Fruit fly (Drosophila melanogaster) whole organism, embryonic: Measurements from ENCODE around the gene eas.
A peak's percentile ranks its signal among the peaks of the same experiment; 100 is the strongest.

Experiments used
- Atf6 ChIP-seq: fragments of 200-800 bp; sonication (Bioruptor generic); IDR thresholded peaks from 2 replicates; pipeline ENCODE4 v1.3.6; 2022; ENCODE audit warnings: missing biosample characterization, missing genetic modification characterization
- Awh ChIP-seq: fragments of 200-800 bp; sonication (Bioruptor generic); IDR thresholded peaks from 2 replicates; pipeline ENCODE4, ENCODE4 v1.3.6; 2022; ENCODE audit warnings: missing biosample characterization, missing genetic modification characterization
- B-H2 ChIP-seq: fragments of 200-800 bp; sonication (Bioruptor generic); optimal IDR thresholded peaks from 2 replicates; lab custom pipeline; 2018; ENCODE audit warnings: missing biosample characterization, mild to moderate bottlenecking, missing genetic modification characterization
- BEAF-32 ChIP-seq: fragments of 200-800 bp; sonication (Bioruptor generic); optimal IDR thresholded peaks from 3 replicates; lab custom pipeline; 2017; ENCODE audit warnings: missing biosample characterization, missing genetic modification characterization, mild to moderate bottlenecking, moderate library complexity, missing genetic modification reagents
- Bgb ChIP-seq: fragments of 200-800 bp; sonication (Bioruptor generic); IDR thresholded peaks from 2 replicates; pipeline ENCODE4 v1.3.6; 2022; ENCODE audit warnings: missing biosample characterization, missing genetic modification characterization; ENCODE audit not compliant: partially characterized antibody
- CG10366 ChIP-seq: fragments of 200-800 bp; sonication (Bioruptor generic); IDR thresholded peaks from 2 replicates; pipeline ENCODE4 v1.3.6; 2022; ENCODE audit warnings: missing biosample characterization, missing genetic modification characterization
- CG10462 ChIP-seq: fragments of 200-800 bp; sonication (Bioruptor generic); optimal IDR thresholded peaks from 2 replicates; lab custom pipeline; 2016; ENCODE audit warnings: missing biosample characterization, missing genetic modification characterization
- CG10959 ChIP-seq: fragments of 200-800 bp; sonication (Bioruptor generic); IDR thresholded peaks from 2 replicates; pipeline ENCODE4 v1.3.6; 2022; ENCODE audit warnings: missing biosample characterization, missing genetic modification characterization
- CG10979 ChIP-seq: fragments of 200-800 bp; sonication (Bioruptor generic); optimal IDR thresholded peaks from 2 replicates; lab custom pipeline; 2018; ENCODE audit warnings: missing biosample characterization, mild to moderate bottlenecking, missing genetic modification characterization, moderate library complexity
- CG11093 ChIP-seq: fragments of 200-800 bp; sonication (Bioruptor generic); IDR thresholded peaks from 3 replicates; pipeline ENCODE4 v1.3.6; 2022; ENCODE audit warnings: missing biosample characterization, missing genetic modification characterization
- CG12104 ChIP-seq: fragments of 200-800 bp; sonication (Bioruptor generic); optimal IDR thresholded peaks from 3 replicates; lab custom pipeline; 2016; ENCODE audit warnings: missing biosample characterization, missing genetic modification characterization
- CG12155 ChIP-seq: fragments of 200-800 bp; sonication (Bioruptor generic); optimal IDR thresholded peaks from 3 replicates; lab custom pipeline; 2016; ENCODE audit warnings: missing biosample characterization, missing genetic modification characterization
- CG12744 ChIP-seq: fragments of 200-800 bp; sonication (Bioruptor generic); optimal IDR thresholded peaks from 2 replicates; lab custom pipeline; 2016; ENCODE audit warnings: missing biosample characterization, missing genetic modification characterization
- CG13775 ChIP-seq: fragments of 200-800 bp; sonication (Bioruptor generic); optimal IDR thresholded peaks from 3 replicates; lab custom pipeline; 2017; ENCODE audit warnings: missing biosample characterization, mild to moderate bottlenecking, missing genetic modification characterization
- CG14860 ChIP-seq: fragments of 200-800 bp; sonication (Bioruptor generic); IDR thresholded peaks from 3 replicates; pipeline ENCODE4 v1.3.6; 2022; ENCODE audit warnings: missing biosample characterization, missing genetic modification characterization; ENCODE audit not compliant: partially characterized antibody
- CG14965 ChIP-seq: fragments of 200-800 bp; sonication (Bioruptor generic); optimal IDR thresholded peaks from 2 replicates; lab custom pipeline; 2016; ENCODE audit warnings: missing biosample characterization, missing genetic modification characterization, borderline replicate concordance
- CG30403 ChIP-seq: fragments of 200-800 bp; sonication (Bioruptor generic); optimal IDR thresholded peaks from 3 replicates; lab custom pipeline; 2016; ENCODE audit warnings: missing biosample characterization, missing genetic modification characterization
- CG3163 ChIP-seq: fragments of 200-800 bp; sonication (Bioruptor generic); optimal IDR thresholded peaks from 3 replicates; lab custom pipeline; 2016; ENCODE audit warnings: missing biosample characterization, missing genetic modification characterization
- CG32767 ChIP-seq: fragments of 200-800 bp; sonication (Bioruptor generic); IDR thresholded peaks from 2 replicates; pipeline ENCODE4 v1.3.6; 2022; ENCODE audit warnings: missing biosample characterization, missing genetic modification characterization
- CG34376 ChIP-seq: fragments of 200-800 bp; sonication (Bioruptor generic); optimal IDR thresholded peaks from 2 replicates; lab custom pipeline; 2018; ENCODE audit warnings: missing biosample characterization, mild to moderate bottlenecking, missing genetic modification characterization
- CG34422 ChIP-seq: fragments of 200-800 bp; sonication (Bioruptor generic); IDR thresholded peaks from 3 replicates; pipeline ENCODE4 v1.3.6; 2022; ENCODE audit warnings: missing biosample characterization, missing genetic modification characterization
- CG4404 ChIP-seq: fragments of 200-800 bp; sonication (Bioruptor generic); IDR thresholded peaks from 2 replicates; pipeline ENCODE4 v1.3.6; 2022; ENCODE audit warnings: missing biosample characterization, missing genetic modification characterization
- CG7963 ChIP-seq: fragments of 200-800 bp; sonication (Bioruptor generic); IDR thresholded peaks from 3 replicates; pipeline ENCODE4 v1.3.6; 2022; ENCODE audit warnings: missing biosample characterization, missing genetic modification characterization; ENCODE audit not compliant: partially characterized antibody
- Dad ChIP-seq: fragments of 200-800 bp; sonication (Bioruptor generic); optimal IDR thresholded peaks from 3 replicates; lab custom pipeline; 2016; ENCODE audit warnings: missing biosample characterization, missing genetic modification characterization
- Doc2 ChIP-seq: fragments of 200-800 bp; sonication (Bioruptor generic); IDR thresholded peaks from 2 replicates; pipeline ENCODE4 v1.3.6; 2022; ENCODE audit warnings: missing biosample characterization, missing genetic modification characterization
- Dp ChIP-seq: fragments of 200-800 bp; sonication (Bioruptor generic); optimal IDR thresholded peaks from 2 replicates; lab custom pipeline; 2018; ENCODE audit warnings: missing biosample characterization, mild to moderate bottlenecking, missing genetic modification characterization, moderate library complexity
- Hr39 ChIP-seq: fragments of >200 bp; optimal IDR thresholded peaks from 2 replicates; lab custom pipeline; 2017
- Hr51 ChIP-seq, 2 experiments: fragments of 200-800 bp; sonication (Bioruptor generic); optimal IDR thresholded peaks; 2 replicates in 1 of 2; 3 replicates in 1 of 2; lab custom pipeline; 2016 to 2018; ENCODE audit warnings: missing biosample characterization in 2 of 2, missing genetic modification characterization in 2 of 2, mild to moderate bottlenecking in 1 of 2, moderate library complexity in 1 of 2
- Lhr ChIP-seq: fragments of 200-800 bp; sonication (Bioruptor generic); optimal IDR thresholded peaks from 3 replicates; lab custom pipeline; 2017; ENCODE audit warnings: mild to moderate bottlenecking, missing biosample characterization, missing genetic modification reagents, missing genetic modification characterization
- NC2α ChIP-seq: fragments of 200-800 bp; sonication (Bioruptor generic); optimal IDR thresholded peaks from 2 replicates; lab custom pipeline; 2016; ENCODE audit warnings: missing biosample characterization, missing genetic modification characterization
- NC2β ChIP-seq: fragments of 200-800 bp; sonication (Bioruptor generic); optimal IDR thresholded peaks from 2 replicates; lab custom pipeline; 2016; ENCODE audit warnings: missing biosample characterization, missing genetic modification characterization
- NfI ChIP-seq: fragments of 200-800 bp; sonication (Bioruptor generic); optimal IDR thresholded peaks from 3 replicates; lab custom pipeline; 2018; ENCODE audit warnings: missing biosample characterization, mild to moderate bottlenecking, missing genetic modification characterization, moderate library complexity
- PHDP ChIP-seq: fragments of 200-800 bp; sonication (Bioruptor generic); optimal IDR thresholded peaks from 3 replicates; lab custom pipeline; 2018; ENCODE audit warnings: missing biosample characterization, mild to moderate bottlenecking, missing genetic modification characterization, moderate library complexity
- Ptx1 ChIP-seq: fragments of 200-800 bp; sonication (Bioruptor generic); IDR thresholded peaks from 2 replicates; pipeline ENCODE4 v1.3.6; 2022; ENCODE audit warnings: missing biosample characterization, missing genetic modification characterization
- Six4 ChIP-seq: fragments of 200-800 bp; sonication (Bioruptor generic); optimal IDR thresholded peaks from 2 replicates; lab custom pipeline; 2016; ENCODE audit warnings: missing biosample characterization, missing genetic modification characterization
- bowl ChIP-seq: fragments of 200-800 bp; sonication (Bioruptor generic); IDR thresholded peaks from 2 replicates; pipeline ENCODE4 v1.3.6; 2022; ENCODE audit warnings: missing biosample characterization, missing genetic modification characterization
- ci ChIP-seq: fragments of 200-800 bp; sonication (Bioruptor generic); IDR thresholded peaks from 3 replicates; pipeline ENCODE4 v1.3.6; 2022; ENCODE audit warnings: missing biosample characterization, missing genetic modification characterization
- dati ChIP-seq: fragments of 200-800 bp; sonication (Bioruptor generic); IDR thresholded peaks from 2 replicates; pipeline ENCODE4 v1.3.6; 2022; ENCODE audit warnings: missing biosample characterization, missing genetic modification characterization
- disco-r ChIP-seq: fragments of 200-800 bp; sonication (Bioruptor generic); optimal IDR thresholded peaks from 2 replicates; lab custom pipeline; 2016; ENCODE audit warnings: missing biosample characterization, missing genetic modification characterization
- eyg ChIP-seq: fragments of 200-800 bp; sonication (Bioruptor generic); optimal IDR thresholded peaks from 3 replicates; lab custom pipeline; 2016; ENCODE audit warnings: missing biosample characterization, missing genetic modification characterization
- fu2 ChIP-seq: fragments of 200-800 bp; sonication (Bioruptor generic); optimal IDR thresholded peaks from 2 replicates; lab custom pipeline; 2016; ENCODE audit warnings: missing biosample characterization, missing genetic modification characterization
- gcm ChIP-seq: fragments of 200-800 bp; sonication (Bioruptor generic); optimal IDR thresholded peaks from 2 replicates; lab custom pipeline; 2019; ENCODE audit warnings: missing biosample characterization, mild to moderate bottlenecking, missing genetic modification characterization, moderate library complexity
- grn ChIP-seq: fragments of 200-800 bp; sonication (Bioruptor generic); optimal IDR thresholded peaks from 3 replicates; lab custom pipeline; 2017; ENCODE audit warnings: missing biosample characterization, missing genetic modification characterization
- klu ChIP-seq: fragments of 200-800 bp; sonication (Bioruptor generic); IDR thresholded peaks from 2 replicates; pipeline ENCODE4 v1.3.6; 2022; ENCODE audit warnings: missing biosample characterization, missing genetic modification characterization
- repo ChIP-seq: fragments of 200-800 bp; sonication (Bioruptor generic); optimal IDR thresholded peaks from 2 replicates; lab custom pipeline; 2016; ENCODE audit warnings: missing biosample characterization, missing genetic modification characterization
- row ChIP-seq: fragments of 200-800 bp; sonication (Bioruptor generic); IDR thresholded peaks from 3 replicates; pipeline ENCODE4 v1.3.6; 2022; ENCODE audit warnings: missing biosample characterization, missing genetic modification characterization
- seq ChIP-seq: fragments of 200-800 bp; sonication (Bioruptor generic); IDR thresholded peaks from 2 replicates; pipeline ENCODE4 v1.3.6; 2022; ENCODE audit warnings: missing biosample characterization, missing genetic modification characterization
- slbo ChIP-seq: fragments of 200-800 bp; sonication (Bioruptor generic); IDR thresholded peaks from 2 replicates; pipeline ENCODE4 v1.3.6; 2022; ENCODE audit warnings: missing biosample characterization, missing genetic modification characterization
- tin ChIP-seq: fragments of 200-800 bp; sonication (Bioruptor generic); optimal IDR thresholded peaks from 3 replicates; lab custom pipeline; 2016; ENCODE audit warnings: missing biosample characterization, missing genetic modification characterization
- wek ChIP-seq: fragments of 200-800 bp; sonication (Bioruptor generic); optimal IDR thresholded peaks from 3 replicates; lab custom pipeline; 2018; ENCODE audit warnings: missing biosample characterization, mild to moderate bottlenecking, missing genetic modification characterization, moderate library complexity
- zfh1 ChIP-seq: fragments of 200-800 bp; sonication (Bioruptor generic); IDR thresholded peaks from 3 replicates; pipeline ENCODE4 v1.3.6; 2022; ENCODE audit warnings: missing biosample characterization, missing genetic modification characterization
- zfh2 ChIP-seq: fragments of 200-800 bp; sonication (Bioruptor generic); optimal IDR thresholded peaks from 2 replicates; lab custom pipeline; 2016; ENCODE audit warnings: missing biosample characterization, missing genetic modification characterization

Gene eas

DNA sequence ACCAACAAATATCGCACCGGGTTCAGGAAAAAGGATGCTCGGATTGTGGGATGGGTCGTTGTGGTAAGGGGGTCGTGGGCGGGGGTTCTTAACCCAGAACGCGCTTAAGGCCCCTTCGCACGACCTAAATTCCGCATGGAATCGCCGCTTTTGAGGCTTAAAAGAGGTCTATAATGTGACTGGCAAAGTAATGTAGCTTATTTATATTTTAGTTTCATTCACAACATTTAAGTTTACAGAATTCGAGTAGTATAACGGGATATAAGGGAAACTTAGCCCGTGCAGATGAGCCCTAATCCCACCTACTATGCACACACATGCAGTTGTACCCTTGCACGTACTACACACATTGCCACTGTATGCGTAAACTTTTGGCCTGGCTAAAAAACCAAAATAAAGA lies 655 bp downstream of the eas start (continued):
- TF ChIP-seq grn (no peak), B-H2 (peak; percentile 83), CG34422 (GFP tag; lab: Robert Waterston, UW) (peak; percentile 82), gcm (GFP tag; lab: Kevin White, UChicago) (peak; percentile 84), Atf6 (GFP tag; lab: Robert Waterston, UW) (peak; percentile 64), seq (GFP tag; lab: Robert Waterston, UW) (peak; percentile 88), Ptx1 (GFP tag; lab: Robert Waterston, UW) (peak; percentile 67), CG30403 (peak; percentile 57), zfh1 (GFP tag; lab: Robert Waterston, UW) (peak; percentile 84), tin (GFP tag; lab: Kevin White, UChicago) (peak; percentile 80), CG10366 (GFP tag; lab: Robert Waterston, UW) (peak; percentile 73), wek (GFP tag; lab: Kevin White, UChicago) (peak; percentile 75), Dp (GFP tag; lab: Kevin White, UChicago) (no peak), Six4 (GFP tag; lab: Kevin White, UChicago) (peak; percentile 67), repo (GFP tag; lab: Kevin White, UChicago) (peak; percentile 60), fu2 (GFP tag; lab: Kevin White, UChicago) (no peak), CG4404 (GFP tag; lab: Robert Waterston, UW) (peak; percentile 70), CG12744 (GFP tag; lab: Kevin White, UChicago) (peak; percentile 15), CG3163 (GFP tag; lab: Kevin White, UChicago) (no peak), slbo (GFP tag; lab: Robert Waterston, UW) (peak; percentile 72), CG14860 (GFP tag; lab: Robert Waterston, UW) (no peak), Lhr (GFP tag; lab: Kevin White, UChicago) (peak; percentile 70), Hr51 (GFP tag; optimal IDR thresholded peaks at IDR 0.05; lab: Kevin White, UChicago) (peak; percentile 23 to 87), bowl (GFP tag; lab: Robert Waterston, UW) (peak; percentile 43), CG7963 (GFP tag; lab: Robert Waterston, UW) (no peak), CG34376 (peak; percentile 69), CG10462 (GFP tag; lab: Kevin White, UChicago) (peak; percentile 39), Hr39 (lab: Kevin White, UChicago) (no peak), klu (GFP tag; lab: Robert Waterston, UW) (peak; percentile 25; the same call in 1 of the 2 replicates), CG14965 (GFP tag; lab: Kevin White, UChicago) (no peak), disco-r (no peak), NfI (GFP tag; lab: Kevin White, UChicago) (peak; percentile 82), zfh2 (GFP tag; lab: Kevin White, UChicago) (no peak), Dad (GFP tag; lab: Kevin White, UChicago) (peak; percentile 5), CG10979 (peak; percentile 91), CG13775 (GFP tag; lab: Kevin White, UChicago) (peak; percentile 83), BEAF-32 (GFP tag; lab: Kevin White, UChicago) (no peak), dati (peak; percentile 67), PHDP (tag; lab: Kevin White, UChicago) (peak; percentile 87), CG32767 (GFP tag; lab: Robert Waterston, UW) (peak; percentile 66), Bgb (GFP tag; lab: Robert Waterston, UW) (no peak), CG10959 (GFP tag; lab: Robert Waterston, UW) (peak; percentile 78), row (GFP tag; lab: Robert Waterston, UW) (peak; percentile 87), NC2β (GFP tag; lab: Kevin White, UChicago) (peak; percentile 42), CG12155 (peak; percentile 35), eyg (GFP tag; lab: Kevin White, UChicago) (no peak), CG11093 (peak; percentile 59; the same call in 2 of the 3 replicates), NC2α (peak; percentile 9), Awh (GFP tag; lab: Robert Waterston, UW) (peak; percentile 87), Doc2 (GFP tag; lab: Robert Waterston, UW) (no peak), ci (GFP tag; lab: Robert Waterston, UW) (peak; percentile 95), CG12104 (GFP tag; lab: Kevin White, UChicago) (peak; percentile 72)
